Fruit fly (Drosophila melanogaster) whole organism, embryonic: ENCODE results near the gene Phyhd1.

Experiments
- BtbVII ChIP-seq: fragments of 200-800 bp; sonication (Bioruptor generic); optimal IDR thresholded peaks from 3 replicates; lab custom pipeline; 2017; ENCODE audit warnings: missing biosample characterization, mild to moderate bottlenecking, missing genetic modification characterization
- CG10366 ChIP-seq: fragments of 200-800 bp; sonication (Bioruptor generic); IDR thresholded peaks from 2 replicates; pipeline ENCODE4 v1.3.6; 2022; ENCODE audit warnings: missing biosample characterization, missing genetic modification characterization
- CG10543 ChIP-seq: fragments of 200-800 bp; sonication (Bioruptor generic); optimal IDR thresholded peaks from 3 replicates; lab custom pipeline; 2017; ENCODE audit warnings: missing biosample characterization, mild to moderate bottlenecking, missing genetic modification characterization, moderate library complexity
- CG12391 ChIP-seq: fragments of 200-800 bp; sonication (Bioruptor generic); optimal IDR thresholded peaks from 3 replicates; lab custom pipeline; 2018; ENCODE audit warnings: missing biosample characterization, mild to moderate bottlenecking, missing genetic modification characterization, moderate library complexity
- CG13287 ChIP-seq: fragments of 200-800 bp; sonication (Bioruptor generic); IDR thresholded peaks from 2 replicates; pipeline ENCODE4 v1.3.6; 2022; ENCODE audit warnings: missing biosample characterization, missing genetic modification characterization; ENCODE audit not compliant: partially characterized antibody
- CG14710 ChIP-seq: fragments of 200-800 bp; sonication (Bioruptor generic); optimal IDR thresholded peaks from 3 replicates; lab custom pipeline; 2019; ENCODE audit warnings: missing biosample characterization, mild to moderate bottlenecking, missing genetic modification characterization, moderate library complexity
- CG15601 ChIP-seq: fragments of 200-800 bp; sonication (Bioruptor generic); optimal IDR thresholded peaks from 3 replicates; lab custom pipeline; 2019; ENCODE audit warnings: missing biosample characterization, mild to moderate bottlenecking, missing genetic modification characterization, moderate library complexity
- CG17359 ChIP-seq: fragments of 200-800 bp; sonication (Bioruptor generic); optimal IDR thresholded peaks from 3 replicates; lab custom pipeline; 2018; ENCODE audit warnings: missing biosample characterization, mild to moderate bottlenecking, missing genetic modification characterization, moderate library complexity
- CG18262 ChIP-seq: fragments of 200-800 bp; optimal IDR thresholded peaks from 3 replicates; lab custom pipeline; 2019; ENCODE audit warnings: missing biosample characterization, mild to moderate bottlenecking, missing genetic modification characterization, moderate library complexity
- CG18476 ChIP-seq: fragments of 200-800 bp; sonication (Bioruptor generic); optimal IDR thresholded peaks from 2 replicates; lab custom pipeline; 2016; ENCODE audit warnings: missing biosample characterization, mild to moderate bottlenecking, missing genetic modification characterization
- CG2199 ChIP-seq: fragments of 200-800 bp; sonication (Bioruptor generic); IDR thresholded peaks from 3 replicates; pipeline ENCODE4 v1.3.6; 2022; ENCODE audit warnings: missing biosample characterization, missing genetic modification characterization
- CG2875 ChIP-seq: fragments of 200-800 bp; sonication (Bioruptor generic); optimal IDR thresholded peaks from 2 replicates; lab custom pipeline; 2017; ENCODE audit warnings: missing biosample characterization, mild to moderate bottlenecking, missing genetic modification characterization, missing genetic modification reagents
- CG2889 ChIP-seq: fragments of 200-800 bp; sonication (Bioruptor generic); IDR thresholded peaks from 3 replicates; pipeline ENCODE4 v1.3.6; 2022; ENCODE audit warnings: missing biosample characterization, missing genetic modification characterization
- CG30431 ChIP-seq: fragments of 200-800 bp; sonication (Bioruptor generic); optimal IDR thresholded peaks from 2 replicates; lab custom pipeline; 2017; ENCODE audit warnings: missing biosample characterization, missing genetic modification characterization
- CG4820 ChIP-seq: fragments of 200-800 bp; sonication (Bioruptor generic); optimal IDR thresholded peaks from 3 replicates; lab custom pipeline; 2016; ENCODE audit warnings: missing biosample characterization, missing genetic modification characterization
- CG5180 ChIP-seq: fragments of 200-800 bp; sonication (Bioruptor generic); optimal IDR thresholded peaks from 3 replicates; lab custom pipeline; 2017; ENCODE audit warnings: missing biosample characterization, missing genetic modification characterization, mild to moderate bottlenecking, moderate library complexity, missing genetic modification reagents
- CG6254 ChIP-seq: fragments of 200-800 bp; sonication (Bioruptor generic); optimal IDR thresholded peaks from 3 replicates; lab custom pipeline; 2017; ENCODE audit warnings: mild to moderate bottlenecking, missing biosample characterization, missing genetic modification reagents, missing genetic modification characterization
- CG7963 ChIP-seq: fragments of 200-800 bp; sonication (Bioruptor generic); IDR thresholded peaks from 3 replicates; pipeline ENCODE4 v1.3.6; 2022; ENCODE audit warnings: missing biosample characterization, missing genetic modification characterization; ENCODE audit not compliant: partially characterized antibody
- CG9727 ChIP-seq: fragments of 200-800 bp; sonication (Bioruptor generic); optimal IDR thresholded peaks from 3 replicates; lab custom pipeline; 2017; ENCODE audit warnings: missing biosample characterization, mild to moderate bottlenecking, missing genetic modification characterization
- E2f1 ChIP-seq: fragments of 200-800 bp; sonication (Bioruptor generic); IDR thresholded peaks from 2 replicates; pipeline ENCODE4 v1.3.6; 2022; ENCODE audit warnings: missing biosample characterization, missing genetic modification characterization
- H2.0 ChIP-seq: fragments of 200-800 bp; sonication (Bioruptor generic); IDR thresholded peaks from 2 replicates; pipeline ENCODE4 v1.3.6; 2022; ENCODE audit warnings: missing biosample characterization, missing genetic modification characterization
- Hr78 ChIP-seq, 2 experiments: fragments of 200-800 bp in 1 of 2; fragments of >200 bp in 1 of 2; sonication (Bioruptor generic) in 1 of 2; optimal IDR thresholded peaks; 2 replicates each; lab custom pipeline; 2017 to 2019; ENCODE audit warnings: missing biosample characterization in 2 of 2, missing genetic modification characterization in 2 of 2, mild to moderate bottlenecking in 1 of 2, moderate library complexity in 1 of 2
- Mes4 ChIP-seq: fragments of 200-800 bp; sonication (Bioruptor generic); optimal IDR thresholded peaks from 2 replicates; lab custom pipeline; 2016; ENCODE audit warnings: missing biosample characterization, missing genetic modification characterization
- Ravus ChIP-seq: fragments of 200-800 bp; sonication (Bioruptor generic); IDR thresholded peaks from 2 replicates; pipeline ENCODE4 v1.3.6; 2022; ENCODE audit warnings: missing biosample characterization, missing genetic modification characterization
- Six4 ChIP-seq: fragments of 200-800 bp; sonication (Bioruptor generic); optimal IDR thresholded peaks from 2 replicates; lab custom pipeline; 2016; ENCODE audit warnings: missing biosample characterization, missing genetic modification characterization
- Sry-δ ChIP-seq: fragments of 200-800 bp; sonication (Bioruptor generic); optimal IDR thresholded peaks from 2 replicates; lab custom pipeline; 2016; ENCODE audit warnings: missing biosample characterization, missing genetic modification characterization
- Xrp1 ChIP-seq: fragments of 200-800 bp; sonication (Bioruptor generic); IDR thresholded peaks from 2 replicates; pipeline ENCODE4 v1.3.6; 2022; ENCODE audit warnings: missing biosample characterization, missing genetic modification characterization
- al ChIP-seq: fragments of 200-800 bp; sonication (Bioruptor generic); IDR thresholded peaks from 2 replicates; pipeline ENCODE4 v1.3.6; 2022; ENCODE audit warnings: missing biosample characterization, missing genetic modification characterization
- aop ChIP-seq: fragments of 200-800 bp; sonication (Bioruptor generic); IDR thresholded peaks from 2 replicates; pipeline ENCODE4 v1.3.6; 2022; ENCODE audit warnings: missing biosample characterization, missing genetic modification characterization
- chinmo ChIP-seq: fragments of 200-800 bp; sonication (Bioruptor generic); IDR thresholded peaks from 4 replicates; pipeline ENCODE4 v1.3.6; 2022; ENCODE audit warnings: missing biosample characterization, missing genetic modification characterization; ENCODE audit not compliant: partially characterized antibody
- crol ChIP-seq: fragments of 200-800 bp; sonication (Bioruptor generic); IDR thresholded peaks from 2 replicates; pipeline ENCODE4 v1.3.6; 2022; ENCODE audit warnings: missing biosample characterization, missing genetic modification characterization
- dysf ChIP-seq: fragments of 200-800 bp; sonication (Bioruptor generic); IDR thresholded peaks from 3 replicates; pipeline ENCODE4 v1.3.6; 2022; ENCODE audit warnings: missing biosample characterization, missing genetic modification characterization
- fd102C ChIP-seq: fragments of 200-800 bp; sonication (Bioruptor generic); optimal IDR thresholded peaks from 2 replicates; lab custom pipeline; 2018; ENCODE audit warnings: missing biosample characterization, mild to moderate bottlenecking, missing genetic modification characterization, moderate library complexity
- gcm ChIP-seq: fragments of 200-800 bp; sonication (Bioruptor generic); optimal IDR thresholded peaks from 2 replicates; lab custom pipeline; 2019; ENCODE audit warnings: missing biosample characterization, mild to moderate bottlenecking, missing genetic modification characterization, moderate library complexity
- grn ChIP-seq: fragments of 200-800 bp; sonication (Bioruptor generic); optimal IDR thresholded peaks from 3 replicates; lab custom pipeline; 2017; ENCODE audit warnings: missing biosample characterization, missing genetic modification characterization
- gsb-n ChIP-seq: fragments of 200-800 bp; sonication (Bioruptor generic); optimal IDR thresholded peaks from 3 replicates; lab custom pipeline; 2018; ENCODE audit warnings: missing biosample characterization, mild to moderate bottlenecking, missing genetic modification characterization
- her ChIP-seq: fragments of 200-800 bp; sonication (Bioruptor generic); optimal IDR thresholded peaks from 2 replicates; lab custom pipeline; 2016; ENCODE audit warnings: missing biosample characterization, missing genetic modification characterization
- insv ChIP-seq, 2 experiments: fragments of 200-800 bp; sonication (Bioruptor generic); optimal IDR thresholded peaks; 3 replicates each; lab custom pipeline; 2016 to 2018; ENCODE audit warnings: missing biosample characterization in 2 of 2, missing genetic modification characterization in 2 of 2
- nau ChIP-seq: fragments of 200-800 bp; sonication (Bioruptor generic); optimal IDR thresholded peaks from 3 replicates; lab custom pipeline; 2017; ENCODE audit warnings: missing biosample characterization, mild to moderate bottlenecking, missing genetic modification characterization, missing genetic modification reagents
- pho ChIP-seq: fragments of 200-800 bp; sonication (Bioruptor generic); optimal IDR thresholded peaks from 2 replicates; lab custom pipeline; 2016; ENCODE audit warnings: missing biosample characterization, missing genetic modification characterization
- prd ChIP-seq, 3 experiments: fragments of >200 bp in 2 of 3; fragments of 200-800 bp in 1 of 3; sonication (Bioruptor generic) in 1 of 3; optimal IDR thresholded peaks in 2 of 3; IDR thresholded peaks in 1 of 3; 2 replicates in 2 of 3; 3 replicates in 1 of 3; pipeline versions ENCODE4 v1.3.6 to Lab custom; 2017 to 2022; ENCODE audit warnings: missing biosample characterization in 1 of 3, missing genetic modification characterization in 1 of 3
- pum ChIP-seq: fragments of 200-800 bp; sonication (Bioruptor generic); optimal IDR thresholded peaks from 2 replicates; lab custom pipeline; 2016; ENCODE audit warnings: missing biosample characterization, missing genetic modification characterization
- scrt ChIP-seq: fragments of 200-800 bp; sonication (Bioruptor generic); optimal IDR thresholded peaks from 2 replicates; lab custom pipeline; 2018; ENCODE audit warnings: missing biosample characterization, mild to moderate bottlenecking, missing genetic modification characterization, moderate library complexity
- sqz ChIP-seq: fragments of 200-800 bp; sonication (Bioruptor generic); optimal IDR thresholded peaks from 3 replicates; lab custom pipeline; 2018; ENCODE audit warnings: missing biosample characterization, mild to moderate bottlenecking, missing genetic modification characterization
- stc ChIP-seq: fragments of 200-800 bp; sonication (Bioruptor generic); IDR thresholded peaks from 2 replicates; pipeline ENCODE4 v1.3.6; 2022; ENCODE audit warnings: missing biosample characterization, missing genetic modification characterization
- tll ChIP-seq, 2 experiments: fragments of 200-800 bp in 1 of 2; fragments of >200 bp in 1 of 2; sonication (Bioruptor generic) in 1 of 2; optimal IDR thresholded peaks; 2 replicates each; lab custom pipeline; 2017 to 2019; ENCODE audit warnings: missing biosample characterization in 2 of 2, missing genetic modification characterization in 2 of 2, mild to moderate bottlenecking in 1 of 2, moderate library complexity in 1 of 2
- unpg ChIP-seq: fragments of 200-800 bp; sonication (Bioruptor generic); optimal IDR thresholded peaks from 3 replicates; lab custom pipeline; 2018; ENCODE audit warnings: missing biosample characterization, mild to moderate bottlenecking, missing genetic modification characterization, moderate library complexity
- usp ChIP-seq: fragments of >200 bp; optimal IDR thresholded peaks from 2 replicates; lab custom pipeline; 2017; ENCODE audit warnings: missing biosample characterization, missing genetic modification characterization
- vvl ChIP-seq: fragments of 200-800 bp; sonication (Bioruptor generic); IDR thresholded peaks from 2 replicates; pipeline ENCODE4 v1.3.6; 2022; ENCODE audit warnings: missing biosample characterization, missing genetic modification characterization
- z ChIP-seq: fragments of 200-800 bp; sonication (Bioruptor generic); IDR thresholded peaks from 3 replicates; pipeline ENCODE4 v1.3.6; 2022; ENCODE audit warnings: missing biosample characterization, missing genetic modification characterization

The Phyhd1 gene

DNA sequence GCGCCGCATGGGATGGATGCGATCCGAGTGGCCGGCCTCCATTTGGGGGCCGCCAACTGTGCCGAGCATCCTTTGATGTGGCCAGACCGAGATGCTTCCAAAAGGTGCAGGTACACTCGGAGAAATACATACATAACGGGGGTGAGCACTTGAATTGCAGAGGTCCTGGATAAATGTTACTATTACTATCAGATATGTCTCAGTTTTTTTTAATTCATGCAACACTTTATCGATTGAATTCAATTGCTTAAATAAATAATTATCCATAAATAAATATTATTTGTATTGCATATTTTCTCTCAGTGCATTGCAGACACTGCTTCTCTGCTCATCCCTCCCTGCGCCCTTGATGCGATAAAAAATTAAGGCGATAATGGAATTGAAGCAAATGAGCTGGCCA is 19.6 kb downstream of the Phyhd1 start (continued):
- TF ChIP-seq insv (GFP tag; optimal IDR thresholded peaks at IDR 0.05; lab: Kevin White, UChicago) (no peak), nau (GFP tag; lab: Kevin White, UChicago) (no peak), E2f1 (no peak), Xrp1 (GFP tag; lab: Robert Waterston, UW) (peak; percentile 51; the same call in 1 of the 2 replicates), Ravus (GFP tag; lab: Robert Waterston, UW) (no peak), CG9727 (peak; percentile 6), Mes4 (GFP tag; lab: Kevin White, UChicago) (no peak), al (GFP tag; lab: Robert Waterston, UW) (no peak), aop (GFP tag; lab: Robert Waterston, UW) (no peak), CG14710 (tag; lab: Kevin White, UChicago) (peak; percentile 10), pum (no peak), CG13287 (no peak), CG2199 (no peak), chinmo (GFP tag; lab: Robert Waterston, UW) (no peak), CG7963 (no peak), scrt (GFP tag; lab: Kevin White, UChicago) (no peak), CG4820 (GFP tag; lab: Kevin White, UChicago) (no peak), H2.0 (GFP tag; lab: Robert Waterston, UW) (no peak), Sry-δ (GFP tag; lab: Kevin White, UChicago) (no peak), CG18262 (tag; lab: Kevin White, UChicago) (peak; percentile 37), CG30431 (GFP tag; lab: Kevin White, UChicago) (peak; percentile 24), crol (GFP tag; lab: Robert Waterston, UW) (peak; percentile 20), tll (GFP tag; optimal IDR thresholded peaks at IDR 0.05; lab: Kevin White, UChicago) (no peak), CG2889 (no peak), CG12391 (peak; percentile 5), CG6254 (GFP tag; lab: Kevin White, UChicago) (no peak), vvl (peak; percentile 28; the same call in 1 of the 2 replicates), unpg (GFP tag; lab: Kevin White, UChicago) (peak; percentile 3)

DNA sequence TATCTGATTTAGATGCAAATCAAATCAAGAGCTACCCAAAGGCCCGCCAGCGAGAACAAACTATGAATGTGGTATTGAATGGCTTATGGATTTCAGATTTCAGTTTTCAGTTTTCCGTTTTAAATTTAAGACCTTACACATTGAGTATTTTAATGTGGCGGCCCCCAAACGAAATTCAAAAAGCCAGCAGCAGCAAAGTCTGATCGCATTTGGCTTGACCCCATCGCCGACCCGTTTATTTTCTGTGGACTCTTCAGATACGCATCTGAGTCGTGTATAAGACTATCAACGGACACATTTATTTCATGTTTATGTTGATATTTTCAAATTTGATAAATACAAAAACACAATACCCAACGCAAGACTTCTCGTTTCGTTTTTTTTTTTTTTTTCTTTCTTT is 21.2 kb downstream of the Phyhd1 start:
- no peak for TF ChIP-seq dysf (GFP tag; lab: Robert Waterston, UW)
- TF ChIP-seq CG10543 (GFP tag; lab: Kevin White, UChicago), result no peak
- no peak for TF ChIP-seq pho (GFP tag; lab: Kevin White, UChicago)
- TF ChIP-seq stc (GFP tag; lab: Robert Waterston, UW), result no peak
- TF ChIP-seq her (GFP tag; lab: Kevin White, UChicago), result no peak
- no peak for TF ChIP-seq z (GFP tag; lab: Robert Waterston, UW)
- TF ChIP-seq vvl, result peak; percentile 25; the same call in 1 of the 2 replicates
- no peak for TF ChIP-seq BtbVII (GFP tag; lab: Kevin White, UChicago)
- no peak for TF ChIP-seq CG2875
- no peak for TF ChIP-seq CG5180 (GFP tag; lab: Kevin White, UChicago)
- TF ChIP-seq CG17359 (tag; lab: Kevin White, UChicago), result no peak
- peak in 1 of 2 experiments; percentile 64 for TF ChIP-seq Hr78 (GFP tag; optimal IDR thresholded peaks at IDR 0.05; lab: Kevin White, UChicago)
- no peak for TF ChIP-seq gcm (GFP tag; lab: Kevin White, UChicago)
- no peak for TF ChIP-seq usp (GFP tag; lab: Kevin White, UChicago)
- TF ChIP-seq fd102C (GFP tag; lab: Kevin White, UChicago), result no peak
- no peak for TF ChIP-seq CG18476 (GFP tag; lab: Kevin White, UChicago)
- no peak for TF ChIP-seq gsb-n (tag; lab: Kevin White, UChicago)
- no peak for TF ChIP-seq CG10366 (GFP tag; lab: Robert Waterston, UW)
- no peak for TF ChIP-seq CG6254 (GFP tag; lab: Kevin White, UChicago)
- TF ChIP-seq Six4 (GFP tag; lab: Kevin White, UChicago), result no peak
- TF ChIP-seq grn (GFP tag; lab: Kevin White, UChicago), result peak; percentile 74
- no peak for TF ChIP-seq CG15601 (tag; lab: Kevin White, UChicago)
- no peak for TF ChIP-seq prd (optimal IDR thresholded peaks at IDR 0.05; lab: Kevin White, UChicago)
- no peak for TF ChIP-seq prd (GFP tag; IDR thresholded peaks at IDR 0.05; lab: Robert Waterston, UW)
- peak; percentile 35 for TF ChIP-seq sqz (GFP tag; lab: Kevin White, UChicago)
- TF ChIP-seq CG7963, result no peak
- no peak for TF ChIP-seq al (GFP tag; lab: Robert Waterston, UW)
- peak; percentile 72; the same call in 1 of the 4 replicates for TF ChIP-seq chinmo (GFP tag; lab: Robert Waterston, UW)
